Worm (Caenorhabditis elegans): ENCODE measurements around the gene E02H4.7.

The E02H4.7 gene

ce11 chrX:14257661-14258060 is 1.6 kb downstream of the E02H4.7 start, which contains the start of gene E02H4.4:
Gene E02H4.4 (plus strand): TSS chrX:14257961.
- TF ChIP-seq sea-1 (GFP tag; conservative IDR thresholded peaks at IDR 0.05): no peak
- TF ChIP-seq scrt-1 (GFP tag; IDR thresholded peaks at IDR 0.05): no peak
- no peak for TF ChIP-seq tra-4 (tag; optimal IDR thresholded peaks at IDR 0.05)
- no peak for TF ChIP-seq pes-1 (GFP tag; IDR thresholded peaks at IDR 0.05)
- no peak for TF ChIP-seq ceh-13 (GFP tag; optimal IDR thresholded peaks at IDR 0.05)
- no peak for TF ChIP-seq flt-1 (GFP tag; IDR thresholded peaks at IDR 0.05)
- no peak for TF ChIP-seq aly-1 (tag; optimal IDR thresholded peaks at IDR 0.05)
- no peak for TF ChIP-seq tbx-37 (GFP tag; conservative IDR thresholded peaks at IDR 0.05)
- TF ChIP-seq tbx-11 (GFP tag; IDR thresholded peaks at IDR 0.05): no peak
- TF ChIP-seq hnd-1 (tag; optimal IDR thresholded peaks at IDR 0.05): no peak
- TF ChIP-seq hmg-4 (GFP tag; optimal IDR thresholded peaks at IDR 0.05): no peak
- TF ChIP-seq ceh-36 (tag; optimal IDR thresholded peaks at IDR 0.05): no peak
- TF ChIP-seq ets-7 (tag; optimal IDR thresholded peaks at IDR 0.05): no peak
- no peak for TF ChIP-seq hmbx-1 (tag; optimal IDR thresholded peaks at IDR 0.05)
- TF ChIP-seq F13C5.2 (tag; optimal IDR thresholded peaks at IDR 0.05): no peak
- no peak for TF ChIP-seq B0310.2 (tag; optimal IDR thresholded peaks at IDR 0.05)

ce11 chrX:14263473-14263872 is 7.4 kb downstream of the E02H4.7 start, which contains the start of gene E02H4.8:
Gene E02H4.8 (minus strand): TSS chrX:14263573.
- TF ChIP-seq hmg-4 (GFP tag; optimal IDR thresholded peaks at IDR 0.05) (no peak), sea-1 (GFP tag; conservative IDR thresholded peaks at IDR 0.05) (no peak), tbx-11 (GFP tag; IDR thresholded peaks at IDR 0.05) (no peak), hnd-1 (tag; optimal IDR thresholded peaks at IDR 0.05) (no peak), hmbx-1 (tag; optimal IDR thresholded peaks at IDR 0.05) (no peak), ama-1 (optimal IDR thresholded peaks at IDR 0.05) (no peak)

- TF ChIP-seq pes-1 (GFP tag; IDR thresholded peaks at IDR 0.05) (no peak), scrt-1 (GFP tag; IDR thresholded peaks at IDR 0.05) (no peak), ets-7 (tag; optimal IDR thresholded peaks at IDR 0.05) (no peak), ceh-13 (GFP tag; optimal IDR thresholded peaks at IDR 0.05) (no peak), aly-1 (tag; optimal IDR thresholded peaks at IDR 0.05) (no peak), F13C5.2 (tag; optimal IDR thresholded peaks at IDR 0.05) (no peak)
These were observed 11.1 kb downstream of the E02H4.7 start for ce11 chrX:14267170-14267569.

ce11 chrX:14267781-14268180 is 11.7 kb downstream of the E02H4.7 start, which contains the start of gene del-1:
Gene del-1 (plus strand): TSS chrX:14268081.
- TF ChIP-seq scrt-1 (GFP tag; IDR thresholded peaks at IDR 0.05) (no peak), pes-1 (GFP tag; IDR thresholded peaks at IDR 0.05) (no peak), hnd-1 (tag; optimal IDR thresholded peaks at IDR 0.05) (no peak), hmbx-1 (tag; optimal IDR thresholded peaks at IDR 0.05) (no peak), hmg-4 (GFP tag; optimal IDR thresholded peaks at IDR 0.05) (no peak), aly-1 (tag; optimal IDR thresholded peaks at IDR 0.05) (no peak), flt-1 (GFP tag; IDR thresholded peaks at IDR 0.05) (no peak), tbx-37 (GFP tag; conservative IDR thresholded peaks at IDR 0.05) (no peak), ets-7 (tag; optimal IDR thresholded peaks at IDR 0.05) (no peak), sea-1 (GFP tag; conservative IDR thresholded peaks at IDR 0.05) (no peak), tbx-11 (GFP tag; IDR thresholded peaks at IDR 0.05) (no peak), B0310.2 (tag; optimal IDR thresholded peaks at IDR 0.05) (no peak), ceh-36 (tag; optimal IDR thresholded peaks at IDR 0.05) (no peak), tra-4 (tag; optimal IDR thresholded peaks at IDR 0.05) (no peak), ama-1 (optimal IDR thresholded peaks at IDR 0.05) (no peak), F13C5.2 (tag; optimal IDR thresholded peaks at IDR 0.05) (no peak), ceh-13 (GFP tag; optimal IDR thresholded peaks at IDR 0.05) (no peak)

DNA sequence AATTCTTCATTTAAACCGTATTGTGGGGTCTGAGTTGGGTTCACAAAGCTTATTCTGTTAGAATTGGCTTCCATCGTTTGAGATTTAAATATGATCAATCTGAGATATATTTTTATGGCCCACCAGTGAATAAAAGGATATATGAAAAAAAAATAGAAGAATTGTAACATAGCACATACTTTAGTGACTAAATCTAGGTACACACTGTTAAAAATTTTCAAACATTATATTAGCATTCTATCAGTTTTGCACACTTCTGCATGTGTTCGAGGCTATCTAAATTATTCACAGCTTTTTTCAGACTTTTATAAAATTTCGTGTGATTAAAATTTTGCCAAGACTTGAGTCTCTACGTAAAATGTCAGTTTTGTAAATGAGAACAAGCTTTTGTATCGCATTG is 25.5 kb downstream of the E02H4.7 start, which contains the start of gene E02H4.2:
Gene E02H4.2, minus strand, starts transcription at position 101 of the 400 bp plus-strand sequence.
- TF ChIP-seq scrt-1 (GFP tag; IDR thresholded peaks at IDR 0.05) (no peak), ama-1 (optimal IDR thresholded peaks at IDR 0.05) (no peak)

- TF ChIP-seq ama-1 (optimal IDR thresholded peaks at IDR 0.05): no peak
- TF ChIP-seq ets-7 (tag; optimal IDR thresholded peaks at IDR 0.05): no peak
- no peak for TF ChIP-seq tra-4 (tag; optimal IDR thresholded peaks at IDR 0.05)
- no peak for TF ChIP-seq aly-1 (tag; optimal IDR thresholded peaks at IDR 0.05)
- TF ChIP-seq flt-1 (GFP tag; IDR thresholded peaks at IDR 0.05): no peak
- no peak for TF ChIP-seq tbx-37 (GFP tag; conservative IDR thresholded peaks at IDR 0.05)
- no peak for TF ChIP-seq scrt-1 (GFP tag; IDR thresholded peaks at IDR 0.05)
These were observed 31.8 kb downstream of the E02H4.7 start for ce11 chrX:14287888-14288287.

- TF ChIP-seq F13C5.2 (tag; optimal IDR thresholded peaks at IDR 0.05) (no peak), tbx-37 (GFP tag; conservative IDR thresholded peaks at IDR 0.05) (no peak), hmg-4 (GFP tag; optimal IDR thresholded peaks at IDR 0.05) (no peak)
These were observed 33.9 kb downstream of the E02H4.7 start for ce11 chrX:14289993-14290392.

DNA sequence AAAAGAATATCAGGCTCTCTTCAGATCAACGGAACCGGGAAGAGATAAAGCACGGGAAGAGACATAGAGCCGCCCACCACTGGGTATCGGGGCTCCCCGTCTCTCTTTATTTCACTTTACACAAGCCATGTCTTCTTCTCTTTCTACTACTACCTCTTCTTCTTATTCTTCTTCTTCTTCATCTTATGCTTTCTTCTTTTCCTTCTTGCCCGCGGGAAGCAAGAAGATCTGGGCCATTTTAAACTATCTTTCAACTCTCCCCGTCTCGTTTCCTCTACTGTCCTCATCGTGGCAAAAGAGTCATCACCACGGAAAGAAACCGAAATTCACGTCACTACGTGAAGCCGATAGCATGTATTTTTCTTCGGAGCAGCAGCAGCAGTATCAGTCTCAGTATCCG is 36.6 kb downstream of the E02H4.7 start:
- TF ChIP-seq aly-1 (tag; optimal IDR thresholded peaks at IDR 0.05): no peak
- no peak for TF ChIP-seq F13C5.2 (tag; optimal IDR thresholded peaks at IDR 0.05)
- TF ChIP-seq tbx-11 (GFP tag; IDR thresholded peaks at IDR 0.05): no peak
- TF ChIP-seq ets-7 (tag; optimal IDR thresholded peaks at IDR 0.05): no peak
- TF ChIP-seq B0310.2 (tag; optimal IDR thresholded peaks at IDR 0.05): no peak
- no peak for TF ChIP-seq ceh-13 (GFP tag; optimal IDR thresholded peaks at IDR 0.05)

DNA sequence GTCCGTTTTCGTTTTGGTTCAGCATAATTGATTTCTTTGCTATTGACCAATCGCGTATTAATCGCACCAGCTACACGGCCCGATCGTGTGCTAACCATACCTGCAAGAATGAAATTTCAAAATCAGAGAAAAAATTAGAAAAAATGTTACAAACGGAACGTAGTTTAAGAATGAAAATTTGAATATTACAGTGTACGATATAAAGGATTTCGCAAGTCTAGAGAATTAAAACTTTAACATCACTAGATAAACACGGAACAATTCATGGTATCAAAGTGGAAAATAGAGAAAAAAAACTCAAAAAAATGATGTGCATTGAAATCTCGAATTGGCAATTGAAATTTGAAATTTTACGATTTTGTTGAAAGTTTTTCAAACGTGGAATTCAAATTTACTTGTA is 40.5 kb downstream of the E02H4.7 start, which contains the start of gene madd-3:
Gene madd-3, minus strand, starts transcription at position 101 of the 400 bp plus-strand sequence.
- TF ChIP-seq hnd-1 (tag; optimal IDR thresholded peaks at IDR 0.05): no peak
- TF ChIP-seq flt-1 (GFP tag; IDR thresholded peaks at IDR 0.05): no peak
- TF ChIP-seq ama-1 (optimal IDR thresholded peaks at IDR 0.05): no peak
- no peak for TF ChIP-seq aly-1 (tag; optimal IDR thresholded peaks at IDR 0.05)
- no peak for TF ChIP-seq sea-1 (GFP tag; conservative IDR thresholded peaks at IDR 0.05)
- TF ChIP-seq B0310.2 (tag; optimal IDR thresholded peaks at IDR 0.05): no peak
- TF ChIP-seq F13C5.2 (tag; optimal IDR thresholded peaks at IDR 0.05): no peak
- TF ChIP-seq scrt-1 (GFP tag; IDR thresholded peaks at IDR 0.05): no peak
